Worm (Caenorhabditis elegans) whole organism, L3 larva: ENCODE data around the gene rga-9.

Experiments used
- R02D3.7 ChIP-seq: fragments of 150-350 bp; optimal IDR thresholded peaks from 2 replicates; lab custom pipeline; 2014; ENCODE audit warnings: missing biosample characterization, missing genetic modification characterization
- ZK546.5 ChIP-seq: sonication (generic microtip); optimal IDR thresholded peaks from 2 replicates; lab custom pipeline; 2017; ENCODE audit warnings: missing biosample characterization, missing genetic modification characterization
- aly-2 ChIP-seq: fragments of 150-350 bp; optimal IDR thresholded peaks from 2 replicates; lab custom pipeline; 2014; ENCODE audit warnings: missing biosample characterization, missing genetic modification characterization
- ama-1 ChIP-seq: fragments of 150-350 bp; optimal IDR thresholded peaks from 2 replicates; lab custom pipeline; 2018
- ceh-28 ChIP-seq: fragments of 150-350 bp; optimal IDR thresholded peaks from 2 replicates; lab custom pipeline; 2014; ENCODE audit warnings: missing biosample characterization, missing genetic modification reagents, missing genetic modification characterization
- ceh-82 ChIP-seq: fragments of 150-350 bp; optimal IDR thresholded peaks from 2 replicates; lab custom pipeline; 2014; ENCODE audit warnings: missing biosample characterization, missing genetic modification characterization
- ceh-9 ChIP-seq: sonication (generic microtip); optimal IDR thresholded peaks from 2 replicates; lab custom pipeline; 2018; ENCODE audit warnings: missing biosample characterization, missing genetic modification characterization
- daf-12 ChIP-seq: fragments of 150-350 bp; optimal IDR thresholded peaks from 2 replicates; lab custom pipeline; 2014; ENCODE audit warnings: missing biosample characterization, missing genetic modification reagents, missing genetic modification characterization
- elt-1 ChIP-seq: fragments of 150-350 bp; optimal IDR thresholded peaks from 2 replicates; lab custom pipeline; 2014; ENCODE audit warnings: missing biosample characterization, missing genetic modification characterization
- elt-2 ChIP-seq: sonication (generic microtip); optimal IDR thresholded peaks from 2 replicates; lab custom pipeline; 2016; ENCODE audit warnings: missing genetic modification reagents, mild to moderate bottlenecking, missing genetic modification characterization, missing compliant biosample characterization
- elt-3 ChIP-seq, 3 experiments: fragments of 150-350 bp in 1 of 3; sonication (generic microtip) in 2 of 3; optimal IDR thresholded peaks; 2 replicates in 2 of 3; 4 replicates in 1 of 3; lab custom pipeline; 2014 to 2017; ENCODE audit warnings: missing biosample characterization in 3 of 3, missing genetic modification characterization in 3 of 3
- eor-1 ChIP-seq, 2 experiments: fragments of 150-350 bp; optimal IDR thresholded peaks; 2 replicates each; lab custom pipeline; 2014 to 2018; ENCODE audit warnings: missing biosample characterization in 2 of 2, missing genetic modification characterization in 2 of 2
- fkh-2 ChIP-seq: fragments of 150-350 bp; optimal IDR thresholded peaks from 2 replicates; lab custom pipeline; 2014; ENCODE audit warnings: missing biosample characterization, missing genetic modification reagents, missing genetic modification characterization
- lin-15B ChIP-seq: fragments of 150-350 bp; optimal IDR thresholded peaks from 2 replicates; lab custom pipeline; 2014; ENCODE audit warnings: missing biosample characterization, missing genetic modification characterization
- lin-39 ChIP-seq: fragments of 150-350 bp; optimal IDR thresholded peaks from 2 replicates; lab custom pipeline; 2018; ENCODE audit warnings: missing biosample characterization, missing genetic modification reagents, missing genetic modification characterization
- lsy-12 ChIP-seq: sonication (generic microtip); optimal IDR thresholded peaks from 2 replicates; lab custom pipeline; 2016; ENCODE audit warnings: mild to moderate bottlenecking, missing genetic modification characterization, missing compliant biosample characterization
- mdl-1 ChIP-seq: fragments of 150-350 bp; optimal IDR thresholded peaks from 2 replicates; lab custom pipeline; 2014; ENCODE audit warnings: missing biosample characterization, missing genetic modification characterization
- mml-1 ChIP-seq: fragments of 150-350 bp; sonication (generic microtip); optimal IDR thresholded peaks from 3 replicates; lab custom pipeline; 2014; ENCODE audit warnings: missing biosample characterization, missing genetic modification characterization
- nfya-1 ChIP-seq: sonication (generic microtip); optimal IDR thresholded peaks from 2 replicates; lab custom pipeline; 2017; ENCODE audit warnings: missing genetic modification characterization, mild to moderate bottlenecking, missing compliant biosample characterization, antibody characterized with exemption, moderate library complexity; ENCODE audit not compliant: insufficient read depth
- nhr-11 ChIP-seq: fragments of 150-350 bp; optimal IDR thresholded peaks from 2 replicates; lab custom pipeline; 2014; ENCODE audit warnings: missing biosample characterization, missing genetic modification characterization
- nhr-12 ChIP-seq: fragments of 150-350 bp; optimal IDR thresholded peaks from 2 replicates; lab custom pipeline; 2014; ENCODE audit warnings: missing biosample characterization, missing genetic modification characterization
- nhr-23 ChIP-seq: fragments of 150-350 bp; optimal IDR thresholded peaks from 2 replicates; lab custom pipeline; 2014; ENCODE audit warnings: missing biosample characterization, missing genetic modification reagents, missing genetic modification characterization
- nhr-237 ChIP-seq: fragments of 150-350 bp; optimal IDR thresholded peaks from 2 replicates; lab custom pipeline; 2014; ENCODE audit warnings: missing biosample characterization, missing genetic modification characterization
- nhr-25 ChIP-seq: sonication (generic microtip); optimal IDR thresholded peaks from 2 replicates; lab custom pipeline; 2017; ENCODE audit warnings: missing biosample characterization, missing genetic modification characterization
- nhr-28 ChIP-seq: fragments of 150-350 bp; optimal IDR thresholded peaks from 2 replicates; lab custom pipeline; 2014; ENCODE audit warnings: missing biosample characterization, missing genetic modification characterization
- nhr-43 ChIP-seq: sonication (generic microtip); optimal IDR thresholded peaks from 2 replicates; lab custom pipeline; 2016; ENCODE audit warnings: mild to moderate bottlenecking, missing genetic modification characterization, missing compliant biosample characterization; ENCODE audit not compliant: poor library complexity, severe bottlenecking
- nhr-67 ChIP-seq: fragments of 150-350 bp; optimal IDR thresholded peaks from 2 replicates; lab custom pipeline; 2014; ENCODE audit warnings: missing biosample characterization, missing genetic modification characterization
- nhr-76 ChIP-seq: fragments of 150-350 bp; sonication (generic microtip); optimal IDR thresholded peaks from 5 replicates; lab custom pipeline; 2014; ENCODE audit warnings: missing biosample characterization, missing genetic modification characterization
- nhr-77 ChIP-seq: fragments of 150-350 bp; optimal IDR thresholded peaks from 2 replicates; lab custom pipeline; 2014; ENCODE audit warnings: missing biosample characterization, missing genetic modification characterization
- pha-4 ChIP-seq: fragments of 150-350 bp; optimal IDR thresholded peaks from 2 replicates; lab custom pipeline; 2014; ENCODE audit warnings: missing biosample characterization, missing genetic modification reagents, missing genetic modification characterization
- pqm-1 ChIP-seq: fragments of 150-350 bp; optimal IDR thresholded peaks from 2 replicates; lab custom pipeline; 2017; ENCODE audit warnings: missing biosample characterization, missing genetic modification characterization, inconsistent platforms
- sea-2 ChIP-seq: fragments of 150-350 bp; sonication (generic microtip); optimal IDR thresholded peaks from 4 replicates; lab custom pipeline; 2014; ENCODE audit warnings: missing biosample characterization, missing genetic modification reagents, missing genetic modification characterization
- skn-1 ChIP-seq: fragments of 150-350 bp; optimal IDR thresholded peaks from 2 replicates; lab custom pipeline; 2014; ENCODE audit warnings: missing biosample characterization, missing genetic modification characterization
- snpc-4 ChIP-seq: fragments of 150-350 bp; optimal IDR thresholded peaks from 2 replicates; lab custom pipeline; 2014; ENCODE audit warnings: missing biosample characterization, missing genetic modification characterization
- tbx-2 ChIP-seq: sonication (generic microtip); optimal IDR thresholded peaks from 2 replicates; lab custom pipeline; 2016; ENCODE audit warnings: mild to moderate bottlenecking, missing genetic modification characterization, missing compliant biosample characterization
- unc-62 ChIP-seq: fragments of 150-350 bp; sonication (generic microtip); optimal IDR thresholded peaks from 4 replicates; lab custom pipeline; 2014; ENCODE audit warnings: missing biosample characterization, missing genetic modification reagents, missing genetic modification characterization
- zag-1 ChIP-seq: fragments of 150-350 bp; optimal IDR thresholded peaks from 2 replicates; lab custom pipeline; 2014; ENCODE audit warnings: missing biosample characterization, missing genetic modification characterization
- ztf-11 ChIP-seq: fragments of 150-350 bp; optimal IDR thresholded peaks from 2 replicates; lab custom pipeline; 2014; ENCODE audit warnings: missing biosample characterization, missing genetic modification characterization
- ztf-4 ChIP-seq: fragments of 150-350 bp; optimal IDR thresholded peaks from 2 replicates; lab custom pipeline; 2014; ENCODE audit warnings: missing biosample characterization, missing genetic modification characterization

rga-9 gene

ce11 chrII:15232705-15233104 lies 35.3 kb upstream of the rga-9 start, which contains the start of gene Y46E12BL.2 (continued):
- no peak for TF ChIP-seq daf-12
- no peak for TF ChIP-seq elt-3 (tag; optimal IDR thresholded peaks at IDR 0.05; lab: Kevin White, UChicago)

- TF ChIP-seq tbx-2 (tag; lab: Kevin White, UChicago) (no peak), nhr-23 (tag; lab: Kevin White, UChicago) (no peak), zag-1 (no peak), unc-62 (no peak), eor-1 (tag; optimal IDR thresholded peaks at IDR 0.05; lab: Kevin White, UChicago) (no peak), ceh-28 (tag; lab: Kevin White, UChicago) (no peak), nhr-25 (tag; lab: Kevin White, UChicago) (no peak), nhr-28 (tag; lab: Kevin White, UChicago) (no peak), elt-2 (tag; lab: Kevin White, UChicago) (no peak), nhr-77 (no peak), nfya-1 (tag; lab: Kevin White, UChicago) (no peak), nhr-237 (tag; lab: Kevin White, UChicago) (no peak), daf-12 (no peak), mdl-1 (no peak), ceh-9 (no peak), nhr-12 (tag; lab: Kevin White, UChicago) (no peak), ztf-4 (tag; lab: Kevin White, UChicago) (no peak), nhr-11 (tag; lab: Kevin White, UChicago) (no peak)
Measured at ce11 chrII:15233219-15233618, 34.8 kb upstream of the rga-9 start.

- TF ChIP-seq pha-4 (tag; lab: Kevin White, UChicago) (no peak), ztf-11 (tag; lab: Kevin White, UChicago) (no peak), eor-1 (tag; optimal IDR thresholded peaks at IDR 0.05; lab: Kevin White, UChicago) (no peak), nhr-12 (tag; lab: Kevin White, UChicago) (no peak), nhr-11 (tag; lab: Kevin White, UChicago) (no peak), ceh-9 (no peak), mdl-1 (no peak), pqm-1 (no peak), ama-1 (lab: Kevin White, UChicago) (no peak), ceh-82 (no peak), lin-15B (no peak), ZK546.5 (tag; lab: Kevin White, UChicago) (no peak), nhr-76 (tag; lab: Kevin White, UChicago) (no peak), aly-2 (tag; lab: Kevin White, UChicago) (no peak), nhr-237 (tag; lab: Kevin White, UChicago) (no peak), lin-39 (tag; lab: Kevin White, UChicago) (no peak), elt-2 (tag; lab: Kevin White, UChicago) (no peak), mml-1 (tag; lab: Kevin White, UChicago) (no peak)
Measured at ce11 chrII:15235597-15235996, 32.4 kb upstream of the rga-9 start.

- TF ChIP-seq nhr-77 (no peak), nhr-25 (tag; lab: Kevin White, UChicago) (no peak), zag-1 (no peak), nhr-43 (tag; lab: Kevin White, UChicago) (no peak)
Measured at ce11 chrII:15237160-15237559, 30.9 kb upstream of the rga-9 start.

ce11 chrII:15239681-15240080 lies 28.3 kb upstream of the rga-9 start:
- no peak for TF ChIP-seq mml-1 (tag; lab: Kevin White, UChicago)
- no peak for TF ChIP-seq skn-1 (tag; lab: Kevin White, UChicago)
- no peak for TF ChIP-seq pha-4 (tag; lab: Kevin White, UChicago)
- TF ChIP-seq nhr-43 (tag; lab: Kevin White, UChicago): no peak
- TF ChIP-seq ceh-82: no peak
- no peak for TF ChIP-seq nhr-23 (tag; lab: Kevin White, UChicago)
- TF ChIP-seq mdl-1: no peak
- no peak for TF ChIP-seq nhr-25 (tag; lab: Kevin White, UChicago)
- TF ChIP-seq ama-1 (lab: Kevin White, UChicago): no peak
- TF ChIP-seq ztf-11 (tag; lab: Kevin White, UChicago): no peak
- TF ChIP-seq nhr-28 (tag; lab: Kevin White, UChicago): no peak

- TF ChIP-seq ZK546.5 (tag; lab: Kevin White, UChicago) (no peak), nhr-67 (tag; lab: Kevin White, UChicago) (no peak), lin-15B (no peak), snpc-4 (tag; lab: Kevin White, UChicago) (no peak), daf-12 (no peak), ceh-82 (no peak), ztf-11 (tag; lab: Kevin White, UChicago) (no peak), elt-1 (tag; lab: Kevin White, UChicago) (no peak), lsy-12 (tag; lab: Kevin White, UChicago) (no peak), nhr-76 (tag; lab: Kevin White, UChicago) (no peak), ceh-9 (no peak), sea-2 (GFP tag; lab: Kevin White, UChicago) (no peak), skn-1 (tag; lab: Kevin White, UChicago) (no peak), fkh-2 (no peak), zag-1 (no peak), R02D3.7 (tag; lab: Kevin White, UChicago) (no peak), lin-39 (tag; lab: Kevin White, UChicago) (no peak), aly-2 (tag; lab: Kevin White, UChicago) (no peak)
- TF ChIP-seq, all 47 proteins: peak for 0
Measured at ce11 chrII:15244870-15245269, 23.1 kb upstream of the rga-9 start.
